Fruit fly (Drosophila melanogaster) whole organism, embryonic: ENCODE data around the gene Polr1B.

Experiments used
- CG11093 ChIP-seq: fragments of 200-800 bp; sonication (Bioruptor generic); IDR thresholded peaks from 3 replicates; pipeline ENCODE4 v1.3.6; 2022; ENCODE audit warnings: missing biosample characterization, missing genetic modification characterization
- CG11456 ChIP-seq: fragments of 200-800 bp; sonication (Bioruptor generic); IDR thresholded peaks from 3 replicates; pipeline ENCODE4 v1.3.6; 2022; ENCODE audit warnings: missing biosample characterization, missing genetic modification characterization
- CG12071 ChIP-seq: fragments of 200-800 bp; sonication (Bioruptor generic); optimal IDR thresholded peaks from 3 replicates; lab custom pipeline; 2018; ENCODE audit warnings: missing biosample characterization, mild to moderate bottlenecking, missing genetic modification characterization
- CG13287 ChIP-seq: fragments of 200-800 bp; sonication (Bioruptor generic); IDR thresholded peaks from 2 replicates; pipeline ENCODE4 v1.3.6; 2022; ENCODE audit warnings: missing biosample characterization, missing genetic modification characterization; ENCODE audit not compliant: partially characterized antibody
- CG13296 ChIP-seq: fragments of 200-800 bp; sonication (Bioruptor generic); optimal IDR thresholded peaks from 3 replicates; lab custom pipeline; 2018; ENCODE audit warnings: missing biosample characterization, mild to moderate bottlenecking, missing genetic modification characterization
- CG14441 ChIP-seq: fragments of 200-800 bp; sonication (Bioruptor generic); IDR thresholded peaks from 2 replicates; pipeline ENCODE4 v1.3.6; 2022; ENCODE audit warnings: missing biosample characterization, missing genetic modification characterization
- CG17186 ChIP-seq: fragments of 200-800 bp; sonication (Bioruptor generic); optimal IDR thresholded peaks from 3 replicates; lab custom pipeline; 2017; ENCODE audit warnings: missing biosample characterization, missing genetic modification reagents, missing genetic modification characterization
- CG1832 ChIP-seq: fragments of 200-800 bp; sonication (Bioruptor generic); optimal IDR thresholded peaks from 2 replicates; lab custom pipeline; 2017; ENCODE audit warnings: missing biosample characterization, mild to moderate bottlenecking, missing genetic modification characterization, inconsistent platforms
- CG2129 ChIP-seq: fragments of 200-800 bp; sonication (Bioruptor generic); IDR thresholded peaks from 2 replicates; pipeline ENCODE4 v1.3.6; 2022; ENCODE audit warnings: missing biosample characterization, missing genetic modification characterization; ENCODE audit not compliant: partially characterized antibody
- CG4328 ChIP-seq: fragments of 200-800 bp; sonication (Bioruptor generic); optimal IDR thresholded peaks from 3 replicates; lab custom pipeline; 2017; ENCODE audit warnings: missing biosample characterization, missing genetic modification reagents, missing genetic modification characterization
- CG5180 ChIP-seq: fragments of 200-800 bp; sonication (Bioruptor generic); optimal IDR thresholded peaks from 3 replicates; lab custom pipeline; 2017; ENCODE audit warnings: missing biosample characterization, missing genetic modification characterization, mild to moderate bottlenecking, moderate library complexity, missing genetic modification reagents
- CG6254 ChIP-seq: fragments of 200-800 bp; sonication (Bioruptor generic); optimal IDR thresholded peaks from 3 replicates; lab custom pipeline; 2017; ENCODE audit warnings: mild to moderate bottlenecking, missing biosample characterization, missing genetic modification reagents, missing genetic modification characterization
- CG6791 ChIP-seq: fragments of 200-800 bp; sonication (Bioruptor generic); IDR thresholded peaks from 3 replicates; pipeline ENCODE4 v1.3.6; 2022; ENCODE audit warnings: missing biosample characterization, missing genetic modification characterization; ENCODE audit not compliant: partially characterized antibody
- CG8290 ChIP-seq, 3 experiments: fragments of 200-800 bp; sonication (Bioruptor generic); optimal IDR thresholded peaks; 2 replicates each; lab custom pipeline; 2016 to 2019; ENCODE audit warnings: missing biosample characterization in 3 of 3, missing genetic modification characterization in 3 of 3, mild to moderate bottlenecking in 2 of 3, moderate library complexity in 1 of 3
- CG9932 ChIP-seq: fragments of 200-800 bp; sonication (Bioruptor generic); IDR thresholded peaks from 2 replicates; pipeline ENCODE4 v1.3.6; 2022; ENCODE audit warnings: missing biosample characterization, missing genetic modification characterization
- D19A ChIP-seq: fragments of 200-800 bp; optimal IDR thresholded peaks from 3 replicates; lab custom pipeline; 2019; ENCODE audit warnings: missing biosample characterization, mild to moderate bottlenecking, missing genetic modification characterization, moderate library complexity
- Dip3 ChIP-seq: fragments of 200-800 bp; sonication (Bioruptor generic); optimal IDR thresholded peaks from 3 replicates; lab custom pipeline; 2016; ENCODE audit warnings: missing biosample characterization, missing genetic modification characterization
- Fer2 ChIP-seq: fragments of 200-800 bp; sonication (Bioruptor generic); optimal IDR thresholded peaks from 2 replicates; lab custom pipeline; 2018; ENCODE audit warnings: missing biosample characterization, mild to moderate bottlenecking, missing genetic modification characterization, moderate library complexity
- Nf-YB ChIP-seq: fragments of 200-800 bp; sonication (Bioruptor generic); optimal IDR thresholded peaks from 3 replicates; lab custom pipeline; 2019; ENCODE audit warnings: missing biosample characterization, mild to moderate bottlenecking, missing genetic modification characterization, moderate library complexity
- NfI ChIP-seq: fragments of 200-800 bp; sonication (Bioruptor generic); optimal IDR thresholded peaks from 3 replicates; lab custom pipeline; 2018; ENCODE audit warnings: missing biosample characterization, mild to moderate bottlenecking, missing genetic modification characterization, moderate library complexity
- Rfx ChIP-seq: fragments of 200-800 bp; sonication (Bioruptor generic); IDR thresholded peaks from 2 replicates; pipeline ENCODE4 v1.3.6; 2022; ENCODE audit warnings: missing biosample characterization, missing genetic modification characterization
- TFAM ChIP-seq: fragments of 200-800 bp; sonication (Bioruptor generic); optimal IDR thresholded peaks from 2 replicates; lab custom pipeline; 2017; ENCODE audit warnings: missing biosample characterization, missing genetic modification characterization, inconsistent platforms
- Tbp ChIP-seq: fragments of >200 bp; optimal IDR thresholded peaks from 2 replicates; lab custom pipeline; 2018; ENCODE audit warnings: missing biosample characterization, missing genetic modification characterization
- ab ChIP-seq: fragments of 200-800 bp; sonication (Bioruptor generic); optimal IDR thresholded peaks from 2 replicates; lab custom pipeline; 2016; ENCODE audit warnings: missing biosample characterization, missing genetic modification characterization
- abd-A ChIP-seq: fragments of 200-800 bp; sonication (Bioruptor generic); optimal IDR thresholded peaks from 3 replicates; lab custom pipeline; 2019; ENCODE audit warnings: missing biosample characterization, mild to moderate bottlenecking, missing genetic modification characterization, moderate library complexity
- br ChIP-seq: fragments of >200 bp; optimal IDR thresholded peaks from 2 replicates; lab custom pipeline; 2017
- chm ChIP-seq: fragments of 200-800 bp; sonication (Bioruptor generic); IDR thresholded peaks from 2 replicates; pipeline ENCODE4 v1.3.6; 2022; ENCODE audit warnings: missing biosample characterization, missing genetic modification characterization
- croc ChIP-seq: fragments of 200-800 bp; sonication (Bioruptor generic); conservative IDR thresholded peaks from 3 replicates; pipeline ENCODE4 v1.3.6; 2022; ENCODE audit warnings: missing biosample characterization, missing genetic modification characterization
- dan ChIP-seq: fragments of 200-800 bp; sonication (Bioruptor generic); IDR thresholded peaks from 2 replicates; pipeline ENCODE4 v1.3.6; 2022; ENCODE audit warnings: missing biosample characterization, missing genetic modification characterization
- dpn ChIP-seq, 2 experiments: fragments of 200-800 bp; sonication (Bioruptor generic); optimal IDR thresholded peaks; 3 replicates each; lab custom pipeline; 2016; ENCODE audit warnings: missing biosample characterization in 2 of 2, missing genetic modification characterization in 2 of 2
- fd3F ChIP-seq: fragments of 200-800 bp; sonication (Bioruptor generic); optimal IDR thresholded peaks from 2 replicates; lab custom pipeline; 2018; ENCODE audit warnings: missing biosample characterization, mild to moderate bottlenecking, missing genetic modification characterization, moderate library complexity
- gcm ChIP-seq: fragments of 200-800 bp; sonication (Bioruptor generic); optimal IDR thresholded peaks from 2 replicates; lab custom pipeline; 2019; ENCODE audit warnings: missing biosample characterization, mild to moderate bottlenecking, missing genetic modification characterization, moderate library complexity
- grn ChIP-seq: fragments of 200-800 bp; sonication (Bioruptor generic); optimal IDR thresholded peaks from 3 replicates; lab custom pipeline; 2017; ENCODE audit warnings: missing biosample characterization, missing genetic modification characterization
- klu ChIP-seq: fragments of 200-800 bp; sonication (Bioruptor generic); IDR thresholded peaks from 2 replicates; pipeline ENCODE4 v1.3.6; 2022; ENCODE audit warnings: missing biosample characterization, missing genetic modification characterization
- lov ChIP-seq, 2 experiments: fragments of 200-800 bp in 1 of 2; fragments of >200 bp in 1 of 2; sonication (Bioruptor generic) in 1 of 2; IDR thresholded peaks in 1 of 2; optimal IDR thresholded peaks in 1 of 2; 2 replicates in 1 of 2; 3 replicates in 1 of 2; pipeline versions ENCODE4 v1.3.6 to Lab custom; 2017 to 2022; ENCODE audit warnings: missing biosample characterization in 1 of 2, missing genetic modification characterization in 1 of 2
- mld ChIP-seq: fragments of 200-800 bp; sonication (Bioruptor generic); IDR thresholded peaks from 3 replicates; pipeline ENCODE4 v1.3.6; 2022; ENCODE audit warnings: missing biosample characterization, missing genetic modification characterization; ENCODE audit not compliant: partially characterized antibody
- nau ChIP-seq: fragments of 200-800 bp; sonication (Bioruptor generic); optimal IDR thresholded peaks from 3 replicates; lab custom pipeline; 2017; ENCODE audit warnings: missing biosample characterization, mild to moderate bottlenecking, missing genetic modification characterization, missing genetic modification reagents
- nerfin-2 ChIP-seq: fragments of 200-800 bp; sonication (Bioruptor generic); IDR thresholded peaks from 2 replicates; pipeline ENCODE4 v1.3.6; 2022; ENCODE audit warnings: missing biosample characterization, missing genetic modification characterization; ENCODE audit not compliant: partially characterized antibody
- odd ChIP-seq: fragments of 200-800 bp; sonication (Bioruptor generic); optimal IDR thresholded peaks from 2 replicates; lab custom pipeline; 2017; ENCODE audit warnings: missing biosample characterization, mild to moderate bottlenecking, missing genetic modification characterization
- psq ChIP-seq: fragments of 200-800 bp; sonication (Bioruptor generic); optimal IDR thresholded peaks from 2 replicates; lab custom pipeline; 2017; ENCODE audit warnings: missing biosample characterization, missing genetic modification characterization
- ranshi ChIP-seq: fragments of 200-800 bp; sonication (Bioruptor generic); IDR thresholded peaks from 2 replicates; pipeline ENCODE4 v1.3.6; 2022; ENCODE audit warnings: missing biosample characterization, missing genetic modification characterization
- sisA ChIP-seq: fragments of 200-800 bp; sonication (Bioruptor generic); IDR thresholded peaks from 2 replicates; pipeline ENCODE4 v1.3.6; 2022; ENCODE audit warnings: missing biosample characterization, missing genetic modification characterization
- slp2 ChIP-seq: fragments of 200-800 bp; sonication (Bioruptor generic); optimal IDR thresholded peaks from 2 replicates; lab custom pipeline; 2016; ENCODE audit warnings: missing biosample characterization, missing genetic modification characterization
- so ChIP-seq: fragments of 200-800 bp; sonication (Bioruptor generic); IDR thresholded peaks from 3 replicates; pipeline ENCODE4 v1.3.6; 2022; ENCODE audit warnings: missing biosample characterization, missing genetic modification characterization
- sug ChIP-seq: fragments of 200-800 bp; optimal IDR thresholded peaks from 2 replicates; lab custom pipeline; 2019; ENCODE audit warnings: missing biosample characterization, mild to moderate bottlenecking, missing genetic modification characterization, moderate library complexity
- trem ChIP-seq: fragments of 200-800 bp; optimal IDR thresholded peaks from 3 replicates; lab custom pipeline; 2019; ENCODE audit warnings: missing biosample characterization, mild to moderate bottlenecking, missing genetic modification characterization, moderate library complexity
- vvl ChIP-seq: fragments of 200-800 bp; sonication (Bioruptor generic); IDR thresholded peaks from 2 replicates; pipeline ENCODE4 v1.3.6; 2022; ENCODE audit warnings: missing biosample characterization, missing genetic modification characterization
- zfh2 ChIP-seq: fragments of 200-800 bp; sonication (Bioruptor generic); optimal IDR thresholded peaks from 2 replicates; lab custom pipeline; 2016; ENCODE audit warnings: missing biosample characterization, missing genetic modification characterization

Polr1B gene

DNA sequence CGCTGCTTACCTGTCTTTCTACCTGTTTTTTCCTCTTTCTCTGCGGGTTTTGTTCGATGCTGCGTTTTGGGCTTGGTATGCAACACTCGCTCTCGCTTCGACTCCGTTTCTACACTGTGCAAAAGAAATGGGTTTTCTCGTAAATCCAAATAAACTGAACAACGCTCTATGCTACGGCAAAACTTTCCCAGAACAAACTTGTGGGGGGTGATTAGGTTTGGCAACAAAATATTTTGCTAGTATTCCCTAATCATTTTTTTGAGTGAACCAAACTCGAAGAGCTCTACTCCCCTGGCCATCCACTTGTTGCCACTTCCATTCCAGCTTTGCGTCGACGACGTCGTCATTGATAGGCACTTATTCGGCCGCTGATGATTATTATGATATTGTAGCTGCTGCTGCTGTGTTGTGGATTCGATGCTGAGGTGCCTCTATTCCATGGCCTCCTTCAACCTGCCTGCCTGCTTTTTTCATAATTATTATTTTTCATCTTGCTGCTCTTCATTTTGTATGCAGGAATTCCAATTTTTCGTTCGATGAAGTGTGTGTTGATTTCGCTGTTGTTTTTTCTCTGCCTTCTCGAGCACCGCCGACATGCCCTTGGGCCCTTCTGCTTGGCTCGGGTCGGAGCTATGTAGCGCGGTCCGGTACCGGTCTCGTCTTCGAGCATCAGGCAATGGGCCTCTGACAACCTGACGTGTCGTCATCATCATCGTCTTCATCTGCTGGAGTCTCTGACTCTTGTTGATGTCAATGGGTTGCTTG lies 38.0 kb downstream of the Polr1B start (continued):
- TF ChIP-seq CG1832 (GFP tag; lab: Kevin White, UChicago) (no peak), chm (peak; percentile 78; the same call in 1 of the 2 replicates), Rfx (GFP tag; lab: Robert Waterston, UW) (0 out of 2 replicates have a peak, but pooled peaks have one; percentile 24), ab (GFP tag; lab: Kevin White, UChicago) (peak; percentile 70), mld (no peak), Fer2 (tag; lab: Kevin White, UChicago) (no peak), CG13287 (GFP tag; lab: Robert Waterston, UW) (no peak), Nf-YB (GFP tag; lab: Kevin White, UChicago) (peak; percentile 45), croc (GFP tag; lab: Robert Waterston, UW) (peak; percentile 78), sisA (GFP tag; lab: Robert Waterston, UW) (peak; percentile 89), CG8290 (GFP tag; optimal IDR thresholded peaks at IDR 0.05; lab: Kevin White, UChicago) (peak; percentile 82), CG8290 (tag; optimal IDR thresholded peaks at IDR 0.05; lab: Kevin White, UChicago) (no peak), br (no peak), nau (GFP tag; lab: Kevin White, UChicago) (no peak), dan (GFP tag; lab: Robert Waterston, UW) (peak; percentile 70), ranshi (GFP tag; lab: Robert Waterston, UW) (peak; percentile 83), dpn (GFP tag; optimal IDR thresholded peaks at IDR 0.05; lab: Kevin White, UChicago) (peak; percentile 74 to 84), nerfin-2 (no peak), CG12071 (GFP tag; lab: Kevin White, UChicago) (peak; percentile 73), gcm (GFP tag; lab: Kevin White, UChicago) (peak; percentile 86), CG13296 (GFP tag; lab: Kevin White, UChicago) (no peak), CG6791 (no peak), Dip3 (GFP tag; lab: Kevin White, UChicago) (peak; percentile 17), abd-A (tag; lab: Kevin White, UChicago) (no peak), psq (peak; percentile 66), CG14441 (GFP tag; lab: Robert Waterston, UW) (peak; percentile 79), CG2129 (GFP tag; lab: Robert Waterston, UW) (no peak), CG11456 (GFP tag; lab: Robert Waterston, UW) (0 out of 3 replicates have a peak, but pooled peaks have one; percentile 56), CG17186 (GFP tag; lab: Kevin White, UChicago) (peak; percentile 42), NfI (peak; percentile 75), fd3F (no peak), lov (optimal IDR thresholded peaks at IDR 0.05; lab: Kevin White, UChicago) (no peak), lov (GFP tag; IDR thresholded peaks at IDR 0.05; lab: Robert Waterston, UW) (peak; percentile 91), CG4328 (no peak), odd (GFP tag; lab: Kevin White, UChicago) (peak; percentile 56), sug (tag; lab: Kevin White, UChicago) (no peak), D19A (peak; percentile 79), CG5180 (peak; percentile 78), trem (tag; lab: Kevin White, UChicago) (peak; percentile 83), vvl (GFP tag; lab: Robert Waterston, UW) (peak; percentile 93), TFAM (peak; percentile 12), so (GFP tag; lab: Robert Waterston, UW) (peak; percentile 75; the same call in 2 of the 3 replicates), CG9932 (GFP tag; lab: Robert Waterston, UW) (no peak), Tbp (no peak), CG6254 (peak; percentile 84), zfh2 (GFP tag; lab: Kevin White, UChicago) (no peak), slp2 (GFP tag; lab: Kevin White, UChicago) (peak; percentile 83), grn (GFP tag; lab: Kevin White, UChicago) (no peak), CG11093 (GFP tag; lab: Robert Waterston, UW) (peak; percentile 81), klu (GFP tag; lab: Robert Waterston, UW) (peak; percentile 58)
